Worm (Caenorhabditis elegans): ENCODE data around the gene slc-36.3.

- TF ChIP-seq klf-2 (GFP tag; conservative IDR thresholded peaks at IDR 0.05) (no peak), flt-1 (GFP tag; IDR thresholded peaks at IDR 0.05) (no peak)
Measured at ce11 chrV:20492385-20492784, 51.6 kb downstream of the slc-36.3 start, which contains the start of gene srbc-79.
